Fruit fly (Drosophila melanogaster): Measurements from ENCODE around the gene CG15169.
A peak's percentile ranks its signal among the peaks of the same experiment; 100 is the strongest.

Gene CG15169

dm6 chr2L:18966214-18966556 lies 24.6 kb upstream of the CG15169 start (continued):
- TF ChIP-seq nerfin-2 (GFP tag; IDR thresholded peaks at IDR 0.05; ENCODE audit: partially characterized antibody) = no peak
- TF ChIP-seq Hr78 (GFP tag; optimal IDR thresholded peaks at IDR 0.05) = no peak
- TF ChIP-seq dm (GFP tag; optimal IDR thresholded peaks at IDR 0.05) = no peak
- peak; percentile 80 for TF ChIP-seq CG9817 (tag; optimal IDR thresholded peaks at IDR 0.05)
- no peak for TF ChIP-seq cad (GFP tag; optimal IDR thresholded peaks at IDR 0.05)
- TF ChIP-seq sim (GFP tag; IDR thresholded peaks at IDR 0.05) = peak; percentile 49; the same call in 1 of the 2 replicates
- TF ChIP-seq CG10274 (GFP tag; optimal IDR thresholded peaks at IDR 0.05) = peak; percentile 56
- TF ChIP-seq CG11247 (GFP tag; IDR thresholded peaks at IDR 0.05) = peak; percentile 92
- peak; percentile 29 for TF ChIP-seq CrebB (tag; optimal IDR thresholded peaks at IDR 0.05)
- TF ChIP-seq ken (GFP tag; IDR thresholded peaks at IDR 0.05) = peak; percentile 65; the same call in 2 of the 3 replicates
- peak; percentile 44 for TF ChIP-seq slp2 (GFP tag; optimal IDR thresholded peaks at IDR 0.05)
- peak; percentile 21 for TF ChIP-seq kah (GFP tag; optimal IDR thresholded peaks at IDR 0.05)
- peak; percentile 88 for TF ChIP-seq so (GFP tag; IDR thresholded peaks at IDR 0.05)
- peak; percentile 13 for TF ChIP-seq Elba2 (GFP tag; optimal IDR thresholded peaks at IDR 0.05)
- TF ChIP-seq CG4424 (GFP tag; optimal IDR thresholded peaks at IDR 0.05) = peak; percentile 69
- TF ChIP-seq Fer1 (GFP tag; optimal IDR thresholded peaks at IDR 0.05) = peak; percentile 90
- TF ChIP-seq ap (GFP tag; IDR thresholded peaks at IDR 0.05) = peak; percentile 59
- TF ChIP-seq CG7987 (GFP tag; optimal IDR thresholded peaks at IDR 0.05) = peak; percentile 62
- TF ChIP-seq ewg (GFP tag; optimal IDR thresholded peaks at IDR 0.05) = no peak
- TF ChIP-seq rib (GFP tag; IDR thresholded peaks at IDR 0.05) = peak; percentile 97
- TF ChIP-seq Deaf1 (tag; optimal IDR thresholded peaks at IDR 0.05) = peak; percentile 61
- TF ChIP-seq Awh (GFP tag; IDR thresholded peaks at IDR 0.05) = peak; percentile 71
- TF ChIP-seq Sox100B (GFP tag; optimal IDR thresholded peaks at IDR 0.05) = peak; percentile 16
- TF ChIP-seq H15 (GFP tag; IDR thresholded peaks at IDR 0.05) = peak; percentile 81
- peak; percentile 88 for TF ChIP-seq CG6175 (GFP tag; IDR thresholded peaks at IDR 0.05)
- peak; percentile 86 for TF ChIP-seq Poxn (GFP tag; IDR thresholded peaks at IDR 0.05)
- TF ChIP-seq D (optimal IDR thresholded peaks at IDR 0.05) = no peak
- TF ChIP-seq D (GFP tag; optimal IDR thresholded peaks at IDR 0.05) = peak; percentile 46
- peak; percentile 84 for TF ChIP-seq ranshi (GFP tag; IDR thresholded peaks at IDR 0.05)
- TF ChIP-seq Drgx (GFP tag; IDR thresholded peaks at IDR 0.05) = peak; percentile 77
- TF ChIP-seq CG8281 (tag; optimal IDR thresholded peaks at IDR 0.05) = peak; percentile 57
- no peak for TF ChIP-seq CG16863 (GFP tag; optimal IDR thresholded peaks at IDR 0.05)
- TF ChIP-seq hb (GFP tag; IDR thresholded peaks at IDR 0.05; ENCODE audit: partially characterized antibody) = no peak
- no peak for TF ChIP-seq vnd (GFP tag; IDR thresholded peaks at IDR 0.05; ENCODE audit: partially characterized antibody)
- peak; percentile 25 for TF ChIP-seq CG8290 (GFP tag; optimal IDR thresholded peaks at IDR 0.05)
- TF ChIP-seq CG8290 (tag; optimal IDR thresholded peaks at IDR 0.05) = no peak
- TF ChIP-seq CG42726 (GFP tag; IDR thresholded peaks at IDR 0.05; ENCODE audit: partially characterized antibody) = no peak
- no peak for TF ChIP-seq CG9876 (GFP tag; optimal IDR thresholded peaks at IDR 0.05)
- peak; percentile 95 for TF ChIP-seq wdn (GFP tag; IDR thresholded peaks at IDR 0.05)
- peak; percentile 84 for TF ChIP-seq ttk (GFP tag; IDR thresholded peaks at IDR 0.05)
- no peak for TF ChIP-seq CG12236 (GFP tag; optimal IDR thresholded peaks at IDR 0.05)
- peak; percentile 74 for TF ChIP-seq CG13424 (tag; optimal IDR thresholded peaks at IDR 0.05)
- peak; percentile 92 for TF ChIP-seq vvl (GFP tag; IDR thresholded peaks at IDR 0.05)
- peak; percentile 58 for TF ChIP-seq E2f2 (GFP tag; IDR thresholded peaks at IDR 0.05)
- TF ChIP-seq Ravus (GFP tag; IDR thresholded peaks at IDR 0.05) = peak; percentile 73
- TF ChIP-seq CG17912 (GFP tag; optimal IDR thresholded peaks at IDR 0.05) = no peak
- TF ChIP-seq bsh (GFP tag; optimal IDR thresholded peaks at IDR 0.05) = peak in 1 of 2 experiments; percentile 66
- TF ChIP-seq CG9932 (GFP tag; IDR thresholded peaks at IDR 0.05) = peak; percentile 95
- no peak for TF ChIP-seq CHES-1-like (GFP tag; optimal IDR thresholded peaks at IDR 0.05)
- TF ChIP-seq CG7556 (GFP tag; optimal IDR thresholded peaks at IDR 0.05) = peak; percentile 62
- peak; percentile 70 for TF ChIP-seq CG18764 (GFP tag; optimal IDR thresholded peaks at IDR 0.05)
- no peak for TF ChIP-seq MESR4 (GFP tag; optimal IDR thresholded peaks at IDR 0.05)

All from whole organism, embryonic.